Worm (Caenorhabditis elegans): Measurements from ENCODE around the gene ucp-4.

ucp-4 gene

DNA sequence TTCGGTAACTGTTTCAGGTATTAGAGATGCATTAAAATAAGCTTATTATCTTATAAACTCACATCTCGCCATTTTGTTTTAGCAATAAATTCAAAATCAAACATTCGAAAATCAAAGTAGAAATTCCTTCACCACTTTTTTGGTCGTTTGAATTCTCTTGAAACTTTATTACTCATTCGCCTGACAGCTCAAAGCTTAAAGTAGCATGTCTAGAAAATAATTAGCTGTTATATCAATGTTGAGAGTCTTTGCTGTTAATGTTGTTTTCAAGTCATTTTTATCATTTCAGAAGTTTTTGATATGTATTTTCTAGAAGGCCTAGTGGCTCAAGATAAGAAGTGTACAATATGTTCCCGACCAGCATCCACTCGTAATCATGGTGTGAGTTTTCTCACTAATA lies 31.1 kb upstream of the ucp-4 start, which contains the start of gene nhr-39:
nhr-39 (plus strand) TSS at position 301 of the 400 bp plus-strand sequence.
- no peak for TF ChIP-seq lin-13 (GFP tag; optimal IDR thresholded peaks at IDR 0.05)
- TF ChIP-seq dmd-4 (tag; optimal IDR thresholded peaks at IDR 0.05): no peak
- TF ChIP-seq sma-9 (GFP tag; optimal IDR thresholded peaks at IDR 0.05): no peak
- no peak for TF ChIP-seq sma-9 (tag; optimal IDR thresholded peaks at IDR 0.05)

DNA sequence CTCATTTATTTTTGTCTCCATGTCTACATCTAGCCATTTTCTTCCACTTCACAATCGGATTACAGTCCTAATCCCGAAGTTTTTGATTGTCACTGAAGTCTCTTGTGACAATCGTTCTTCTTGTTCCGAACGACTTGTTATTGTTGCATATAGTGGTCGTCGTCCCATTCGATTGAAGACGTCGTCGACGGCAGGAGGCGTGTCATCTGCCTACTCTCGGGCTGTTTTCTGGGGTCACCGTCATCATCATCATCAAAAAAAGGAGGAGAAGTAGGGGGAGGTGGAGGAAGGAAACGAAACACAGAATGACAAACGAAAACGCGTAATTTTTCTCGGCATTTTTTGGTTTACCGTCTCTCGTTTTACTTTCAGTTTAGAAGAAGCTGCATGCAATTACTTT lies 29.0 kb upstream of the ucp-4 start, which contains the start of gene F44A2.3:
F44A2.3 (plus strand) TSS at position 301 of the 400 bp plus-strand sequence.
- TF ChIP-seq F13H6.1 (tag; optimal IDR thresholded peaks at IDR 0.05): no peak
- no peak for TF ChIP-seq ztf-11 (tag; optimal IDR thresholded peaks at IDR 0.05)
- no peak for TF ChIP-seq egl-27 (tag; optimal IDR thresholded peaks at IDR 0.05)
- no peak for TF ChIP-seq nhr-23 (tag; optimal IDR thresholded peaks at IDR 0.05)
- no peak for TF ChIP-seq mab-5 (tag; optimal IDR thresholded peaks at IDR 0.05)
- TF ChIP-seq nhr-6 (tag; optimal IDR thresholded peaks at IDR 0.05): no peak
- no peak for TF ChIP-seq peb-1 (tag; optimal IDR thresholded peaks at IDR 0.05)
- no peak for TF ChIP-seq zag-1 (tag; optimal IDR thresholded peaks at IDR 0.05)
- TF ChIP-seq R02D3.7 (tag; optimal IDR thresholded peaks at IDR 0.05): no peak
- no peak for TF ChIP-seq ZK546.5 (tag; optimal IDR thresholded peaks at IDR 0.05)
- no peak for TF ChIP-seq aly-2 (tag; optimal IDR thresholded peaks at IDR 0.05)
- no peak for TF ChIP-seq ama-1 (optimal IDR thresholded peaks at IDR 0.05)
- no peak for TF ChIP-seq fos-1 (tag; optimal IDR thresholded peaks at IDR 0.05)
- no peak for TF ChIP-seq nhr-77 (tag; optimal IDR thresholded peaks at IDR 0.05)
- no peak for TF ChIP-seq sma-9 (GFP tag; optimal IDR thresholded peaks at IDR 0.05)
- TF ChIP-seq sma-9 (tag; optimal IDR thresholded peaks at IDR 0.05): no peak

ce11 chrV:9312377-9312776 lies 21.7 kb upstream of the ucp-4 start:
- TF ChIP-seq nhr-77 (tag; optimal IDR thresholded peaks at IDR 0.05) (no peak), lin-11 (tag; optimal IDR thresholded peaks at IDR 0.05) (no peak), nhr-12 (tag; optimal IDR thresholded peaks at IDR 0.05) (no peak), lin-13 (GFP tag; optimal IDR thresholded peaks at IDR 0.05) (no peak), dmd-4 (tag; optimal IDR thresholded peaks at IDR 0.05) (no peak), unc-55 (GFP tag; optimal IDR thresholded peaks at IDR 0.05) (no peak), snpc-4 (tag; optimal IDR thresholded peaks at IDR 0.05) (no peak), sma-9 (GFP tag; optimal IDR thresholded peaks at IDR 0.05) (no peak), sma-9 (tag; optimal IDR thresholded peaks at IDR 0.05) (no peak), nhr-10 (tag; optimal IDR thresholded peaks at IDR 0.05) (no peak), ztf-4 (tag; optimal IDR thresholded peaks at IDR 0.05) (no peak), nhr-25 (tag; optimal IDR thresholded peaks at IDR 0.05) (no peak), nhr-6 (tag; optimal IDR thresholded peaks at IDR 0.05) (no peak)

DNA sequence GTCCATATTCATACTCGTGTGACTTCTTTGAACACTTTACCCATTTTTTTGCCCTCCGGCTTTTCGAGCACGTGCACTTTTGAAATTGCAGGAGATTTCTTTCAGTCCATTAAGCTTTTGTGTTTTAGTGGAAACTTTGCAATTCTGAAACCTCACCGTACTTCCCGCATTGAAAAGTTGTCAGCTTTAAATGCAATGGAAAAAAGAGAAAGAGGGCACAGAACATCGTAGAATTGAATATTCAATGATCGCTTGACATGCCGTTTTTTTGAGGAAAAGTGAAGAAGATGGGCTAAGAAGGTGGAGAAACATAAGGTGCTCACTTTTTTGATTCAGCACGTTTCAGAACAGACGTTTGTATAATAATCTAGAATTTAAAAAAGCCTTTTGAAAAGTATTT lies 19.7 kb upstream of the ucp-4 start:
- TF ChIP-seq sma-9 (GFP tag; optimal IDR thresholded peaks at IDR 0.05) (no peak), sma-9 (tag; optimal IDR thresholded peaks at IDR 0.05) (no peak), nhr-6 (tag; optimal IDR thresholded peaks at IDR 0.05) (no peak), mdl-1 (tag; optimal IDR thresholded peaks at IDR 0.05) (no peak), nhr-77 (tag; optimal IDR thresholded peaks at IDR 0.05) (no peak), ztf-4 (tag; optimal IDR thresholded peaks at IDR 0.05) (no peak), alr-1 (tag; optimal IDR thresholded peaks at IDR 0.05) (no peak), nhr-10 (tag; optimal IDR thresholded peaks at IDR 0.05) (no peak), ztf-11 (tag; optimal IDR thresholded peaks at IDR 0.05) (no peak)

ce11 chrV:9316970-9317369 lies 17.1 kb upstream of the ucp-4 start:
- TF ChIP-seq ztf-4 (tag; optimal IDR thresholded peaks at IDR 0.05) (no peak), lin-13 (GFP tag; optimal IDR thresholded peaks at IDR 0.05) (no peak), ceh-82 (tag; optimal IDR thresholded peaks at IDR 0.05) (no peak), unc-55 (GFP tag; optimal IDR thresholded peaks at IDR 0.05) (no peak), F13H6.1 (tag; optimal IDR thresholded peaks at IDR 0.05) (no peak), ceh-16 (tag; optimal IDR thresholded peaks at IDR 0.05) (no peak), unc-62 (GFP tag; optimal IDR thresholded peaks at IDR 0.05) (no peak), snpc-4 (tag; optimal IDR thresholded peaks at IDR 0.05) (no peak), lsy-2 (tag; optimal IDR thresholded peaks at IDR 0.05) (no peak), Y55F3AM.14 (GFP tag; optimal IDR thresholded peaks at IDR 0.05) (no peak), sem-4 (tag; optimal IDR thresholded peaks at IDR 0.05) (no peak), sma-9 (GFP tag; optimal IDR thresholded peaks at IDR 0.05) (no peak), sma-9 (tag; optimal IDR thresholded peaks at IDR 0.05) (no peak), nhr-12 (tag; optimal IDR thresholded peaks at IDR 0.05) (no peak)

- peak; percentile 33 for TF ChIP-seq F13H6.1 (tag; optimal IDR thresholded peaks at IDR 0.05)
- TF ChIP-seq egl-27 (tag; optimal IDR thresholded peaks at IDR 0.05): peak; percentile 57
- peak; percentile 72 for TF ChIP-seq crh-2 (tag; optimal IDR thresholded peaks at IDR 0.05)
- peak; percentile 12 for TF ChIP-seq C34F6.9 (tag; optimal IDR thresholded peaks at IDR 0.05)
- TF ChIP-seq Y55F3AM.14 (GFP tag; optimal IDR thresholded peaks at IDR 0.05): peak; percentile 8
- TF ChIP-seq unc-62 (GFP tag; optimal IDR thresholded peaks at IDR 0.05): no peak
- TF ChIP-seq unc-39 (tag; optimal IDR thresholded peaks at IDR 0.05): no peak
- peak; percentile 36 for TF ChIP-seq mab-5 (tag; optimal IDR thresholded peaks at IDR 0.05)
- TF ChIP-seq ZK546.5 (tag; optimal IDR thresholded peaks at IDR 0.05): no peak
- no peak for TF ChIP-seq alr-1 (tag; optimal IDR thresholded peaks at IDR 0.05)
- no peak for TF ChIP-seq elt-1 (tag; optimal IDR thresholded peaks at IDR 0.05)
- no peak for TF ChIP-seq ztf-11 (tag; optimal IDR thresholded peaks at IDR 0.05)
- peak; percentile 84 for TF ChIP-seq sma-9 (GFP tag; optimal IDR thresholded peaks at IDR 0.05)
- TF ChIP-seq sma-9 (tag; optimal IDR thresholded peaks at IDR 0.05): no peak
- TF ChIP-seq lsy-2 (tag; optimal IDR thresholded peaks at IDR 0.05): peak in 1 of 2 experiments; percentile 36
- TF ChIP-seq skn-1 (tag; optimal IDR thresholded peaks at IDR 0.05): no peak
- TF ChIP-seq nhr-237 (tag; optimal IDR thresholded peaks at IDR 0.05): no peak
- no peak for TF ChIP-seq zag-1 (tag; optimal IDR thresholded peaks at IDR 0.05)
- no peak for TF ChIP-seq ceh-16 (tag; optimal IDR thresholded peaks at IDR 0.05)
- no peak for TF ChIP-seq nhr-11 (tag; optimal IDR thresholded peaks at IDR 0.05)
- no peak for TF ChIP-seq lin-39 (tag; optimal IDR thresholded peaks at IDR 0.05)
- no peak for TF ChIP-seq gmeb-1 (tag; optimal IDR thresholded peaks at IDR 0.05)
These were observed 16.1 kb upstream of the ucp-4 start, which contains the start of gene kvs-3 for ce11 chrV:9318046-9318445. TSS of gene kvs-3 (plus strand) at chrV:9318311.

Data from whole organism, L2 larva.